Worm (Caenorhabditis elegans): Measurements from ENCODE around the gene str-125.

DNA sequence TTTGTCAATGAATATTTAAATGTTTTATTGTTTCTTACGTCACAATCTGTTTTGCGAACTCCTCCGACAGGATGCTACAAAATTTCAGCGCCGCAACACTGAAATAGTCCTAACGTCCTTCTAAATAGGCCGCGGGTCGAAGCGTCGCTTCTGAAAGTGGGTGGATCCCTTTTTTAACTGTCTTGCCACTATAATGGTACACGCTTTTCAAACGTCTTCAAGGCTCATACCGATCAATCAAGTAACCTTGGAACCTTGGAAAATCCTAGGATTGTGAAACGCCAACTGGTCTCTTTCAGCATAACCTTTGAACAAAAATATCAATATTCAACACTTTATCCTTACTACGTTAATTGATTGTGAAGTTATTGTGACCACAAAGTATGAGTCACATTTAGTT, 9.2 kb downstream of the str-125 start:
- TF ChIP-seq ztf-23 (GFP tag; IDR thresholded peaks at IDR 0.05): no peak
- no peak for TF ChIP-seq ref-1 (GFP tag; conservative IDR thresholded peaks at IDR 0.05)
- no peak for TF ChIP-seq flt-1 (GFP tag; IDR thresholded peaks at IDR 0.05)
- no peak for TF ChIP-seq med-1 (GFP tag; optimal IDR thresholded peaks at IDR 0.05; ENCODE audit: insufficient read depth)
- no peak for TF ChIP-seq T22C8.4 (GFP tag; IDR thresholded peaks at IDR 0.05)
- TF ChIP-seq tab-1 (GFP tag; IDR thresholded peaks at IDR 0.05): no peak
